Fruit fly (Drosophila melanogaster) whole organism, embryonic: ENCODE results near the gene CG15332.

Source experiments
- Atf3 ChIP-seq: fragments of 200-800 bp; sonication (Bioruptor generic); optimal IDR thresholded peaks from 3 replicates; lab custom pipeline; 2016; ENCODE audit warnings: missing biosample characterization, missing genetic modification characterization
- Bgb ChIP-seq: fragments of 200-800 bp; sonication (Bioruptor generic); IDR thresholded peaks from 2 replicates; pipeline ENCODE4 v1.3.6; 2022; ENCODE audit warnings: missing biosample characterization, missing genetic modification characterization; ENCODE audit not compliant: partially characterized antibody
- CG18011 ChIP-seq: fragments of 200-800 bp; sonication (Bioruptor generic); optimal IDR thresholded peaks from 2 replicates; lab custom pipeline; 2017; ENCODE audit warnings: missing biosample characterization, missing genetic modification characterization, mild to moderate bottlenecking, moderate library complexity, missing genotype
- CG31365 ChIP-seq: fragments of 200-800 bp; sonication (Bioruptor generic); optimal IDR thresholded peaks from 2 replicates; lab custom pipeline; 2018; ENCODE audit warnings: missing biosample characterization, mild to moderate bottlenecking, missing genetic modification characterization
- CG3163 ChIP-seq: fragments of 200-800 bp; sonication (Bioruptor generic); optimal IDR thresholded peaks from 3 replicates; lab custom pipeline; 2016; ENCODE audit warnings: missing biosample characterization, missing genetic modification characterization
- CG4360 ChIP-seq: fragments of 200-800 bp; sonication (Bioruptor generic); IDR thresholded peaks from 2 replicates; pipeline ENCODE4 v1.3.6; 2022; ENCODE audit warnings: missing biosample characterization, missing genetic modification characterization
- CG4404 ChIP-seq: fragments of 200-800 bp; sonication (Bioruptor generic); IDR thresholded peaks from 2 replicates; pipeline ENCODE4 v1.3.6; 2022; ENCODE audit warnings: missing biosample characterization, missing genetic modification characterization
- CG8388 ChIP-seq: fragments of 200-800 bp; sonication (Bioruptor generic); optimal IDR thresholded peaks from 2 replicates; lab custom pipeline; 2019; ENCODE audit warnings: missing biosample characterization, mild to moderate bottlenecking, missing genetic modification characterization, moderate library complexity
- CG8478 ChIP-seq: fragments of >200 bp; optimal IDR thresholded peaks from 2 replicates; lab custom pipeline; 2018
- Dfd ChIP-seq, 2 experiments: fragments of >200 bp; optimal IDR thresholded peaks; 2 replicates each; lab custom pipeline; 2017; ENCODE audit warnings: missing biosample characterization in 2 of 2, missing genetic modification characterization in 2 of 2
- HmgD ChIP-seq: fragments of 200-800 bp; sonication (Bioruptor generic); optimal IDR thresholded peaks from 3 replicates; lab custom pipeline; 2016; ENCODE audit warnings: missing biosample characterization, missing genetic modification characterization
- Max ChIP-seq: fragments of 200-800 bp; sonication (Bioruptor generic); optimal IDR thresholded peaks from 2 replicates; lab custom pipeline; 2016; ENCODE audit warnings: missing biosample characterization, mild to moderate bottlenecking, missing genetic modification characterization
- Neu2 ChIP-seq: fragments of 200-800 bp; sonication (Bioruptor generic); optimal IDR thresholded peaks from 3 replicates; lab custom pipeline; 2016; ENCODE audit warnings: missing biosample characterization, missing genetic modification characterization, borderline replicate concordance
- Scr ChIP-seq: fragments of 200-800 bp; sonication (Bioruptor generic); IDR thresholded peaks from 2 replicates; pipeline ENCODE4 v1.3.6; 2022; ENCODE audit warnings: missing biosample characterization, missing genetic modification characterization; ENCODE audit not compliant: partially characterized antibody
- Sry-β ChIP-seq: fragments of 200-800 bp; sonication (Bioruptor generic); optimal IDR thresholded peaks from 2 replicates; lab custom pipeline; 2018; ENCODE audit warnings: missing biosample characterization, mild to moderate bottlenecking, missing genetic modification characterization, moderate library complexity
- Trl ChIP-seq, 3 experiments: fragments of >200 bp in 2 of 3; fragments of 200-800 bp in 1 of 3; sonication (Bioruptor generic) in 1 of 3; optimal IDR thresholded peaks; 2 replicates in 1 of 3; 3 replicates in 2 of 3; lab custom pipeline; 2016 to 2017; ENCODE audit warnings: missing biosample characterization in 1 of 3, missing genetic modification characterization in 1 of 3
- aop ChIP-seq: fragments of 200-800 bp; sonication (Bioruptor generic); IDR thresholded peaks from 2 replicates; pipeline ENCODE4 v1.3.6; 2022; ENCODE audit warnings: missing biosample characterization, missing genetic modification characterization
- bsh ChIP-seq, 2 experiments: fragments of 200-800 bp; sonication (Bioruptor generic); optimal IDR thresholded peaks; 2 replicates each; lab custom pipeline; 2017 to 2018; ENCODE audit warnings: mild to moderate bottlenecking in 2 of 2, missing biosample characterization in 2 of 2, missing genetic modification characterization in 2 of 2, moderate library complexity in 1 of 2
- cas ChIP-seq: fragments of 200-800 bp; sonication (Bioruptor generic); IDR thresholded peaks from 2 replicates; pipeline ENCODE4 v1.3.6; 2022; ENCODE audit warnings: missing biosample characterization, missing genetic modification characterization
- cg ChIP-seq: fragments of 200-800 bp; sonication (Bioruptor generic); optimal IDR thresholded peaks from 3 replicates; lab custom pipeline; 2019; ENCODE audit warnings: missing biosample characterization, mild to moderate bottlenecking, missing genetic modification characterization, moderate library complexity
- chinmo ChIP-seq: fragments of 200-800 bp; sonication (Bioruptor generic); IDR thresholded peaks from 4 replicates; pipeline ENCODE4 v1.3.6; 2022; ENCODE audit warnings: missing biosample characterization, missing genetic modification characterization; ENCODE audit not compliant: partially characterized antibody
- chm ChIP-seq: fragments of 200-800 bp; sonication (Bioruptor generic); IDR thresholded peaks from 2 replicates; pipeline ENCODE4 v1.3.6; 2022; ENCODE audit warnings: missing biosample characterization, missing genetic modification characterization
- ci ChIP-seq: fragments of 200-800 bp; sonication (Bioruptor generic); IDR thresholded peaks from 3 replicates; pipeline ENCODE4 v1.3.6; 2022; ENCODE audit warnings: missing biosample characterization, missing genetic modification characterization
- dm ChIP-seq: fragments of 200-800 bp; sonication (Bioruptor generic); optimal IDR thresholded peaks from 3 replicates; lab custom pipeline; 2016; ENCODE audit warnings: missing biosample characterization, missing genetic modification characterization
- exex ChIP-seq: fragments of 200-800 bp; sonication (Bioruptor generic); optimal IDR thresholded peaks from 4 replicates; lab custom pipeline; 2018; ENCODE audit warnings: missing biosample characterization, mild to moderate bottlenecking, missing genetic modification characterization, moderate library complexity
- gcm ChIP-seq: fragments of 200-800 bp; sonication (Bioruptor generic); optimal IDR thresholded peaks from 2 replicates; lab custom pipeline; 2019; ENCODE audit warnings: missing biosample characterization, mild to moderate bottlenecking, missing genetic modification characterization, moderate library complexity
- ind ChIP-seq: fragments of 200-800 bp; sonication (Bioruptor generic); optimal IDR thresholded peaks from 3 replicates; lab custom pipeline; 2016; ENCODE audit warnings: missing biosample characterization, missing genetic modification characterization
- insv ChIP-seq, 2 experiments: fragments of 200-800 bp; sonication (Bioruptor generic); optimal IDR thresholded peaks; 3 replicates each; lab custom pipeline; 2016 to 2018; ENCODE audit warnings: missing biosample characterization in 2 of 2, missing genetic modification characterization in 2 of 2
- kni ChIP-seq: fragments of 200-800 bp; sonication (Bioruptor generic); optimal IDR thresholded peaks from 3 replicates; lab custom pipeline; 2017; ENCODE audit warnings: mild to moderate bottlenecking, missing biosample characterization, missing genetic modification reagents, missing genetic modification characterization
- lbe ChIP-seq: fragments of 200-800 bp; sonication (Bioruptor generic); optimal IDR thresholded peaks from 2 replicates; lab custom pipeline; 2016; ENCODE audit warnings: missing biosample characterization, mild to moderate bottlenecking, missing genetic modification characterization
- luna ChIP-seq: fragments of 200-800 bp; sonication (Bioruptor generic); optimal IDR thresholded peaks from 2 replicates; lab custom pipeline; 2016; ENCODE audit warnings: missing biosample characterization, missing genetic modification characterization
- nom ChIP-seq: fragments of 200-800 bp; sonication (Bioruptor generic); optimal IDR thresholded peaks from 2 replicates; lab custom pipeline; 2017; ENCODE audit warnings: missing biosample characterization, missing genetic modification characterization, mild to moderate bottlenecking, moderate library complexity, missing genetic modification reagents
- pho ChIP-seq: fragments of 200-800 bp; sonication (Bioruptor generic); optimal IDR thresholded peaks from 2 replicates; lab custom pipeline; 2016; ENCODE audit warnings: missing biosample characterization, missing genetic modification characterization
- repo ChIP-seq: fragments of 200-800 bp; sonication (Bioruptor generic); optimal IDR thresholded peaks from 2 replicates; lab custom pipeline; 2016; ENCODE audit warnings: missing biosample characterization, missing genetic modification characterization
- sqz ChIP-seq: fragments of 200-800 bp; sonication (Bioruptor generic); optimal IDR thresholded peaks from 3 replicates; lab custom pipeline; 2018; ENCODE audit warnings: missing biosample characterization, mild to moderate bottlenecking, missing genetic modification characterization
- stwl ChIP-seq: fragments of 200-800 bp; sonication (Bioruptor generic); optimal IDR thresholded peaks from 3 replicates; lab custom pipeline; 2018; ENCODE audit warnings: missing biosample characterization, mild to moderate bottlenecking, missing genetic modification characterization, moderate library complexity
- tin ChIP-seq: fragments of 200-800 bp; sonication (Bioruptor generic); optimal IDR thresholded peaks from 3 replicates; lab custom pipeline; 2016; ENCODE audit warnings: missing biosample characterization, missing genetic modification characterization

CG15332 gene

dm6 chrX:7930236-7931027, 25.4 kb downstream of the CG15332 start (continued):
- TF ChIP-seq Trl (optimal IDR thresholded peaks at IDR 0.05; lab: Kevin White, UChicago) (peak in 1 of 2 experiments; percentile 91), Trl (GFP tag; optimal IDR thresholded peaks at IDR 0.05; lab: Kevin White, UChicago) (no peak), insv (GFP tag; optimal IDR thresholded peaks at IDR 0.05; lab: Kevin White, UChicago) (no peak), Sry-β (no peak), nom (peak; percentile 76), kni (GFP tag; lab: Kevin White, UChicago) (peak; percentile 76)

- TF ChIP-seq luna (no peak), Dfd (GFP tag; optimal IDR thresholded peaks at IDR 0.05; lab: Kevin White, UChicago) (peak in 1 of 2 experiments; percentile 20), CG4404 (GFP tag; lab: Robert Waterston, UW) (no peak), sqz (no peak), exex (tag; lab: Kevin White, UChicago) (no peak), CG8388 (GFP tag; lab: Kevin White, UChicago) (no peak), dm (GFP tag; lab: Kevin White, UChicago) (no peak), lbe (GFP tag; lab: Kevin White, UChicago) (no peak), HmgD (GFP tag; lab: Kevin White, UChicago) (no peak), bsh (GFP tag; optimal IDR thresholded peaks at IDR 0.05; lab: Kevin White, UChicago) (no peak), pho (GFP tag; lab: Kevin White, UChicago) (no peak), ci (no peak), gcm (GFP tag; lab: Kevin White, UChicago) (no peak), chm (no peak), CG3163 (GFP tag; lab: Kevin White, UChicago) (no peak), CG31365 (tag; lab: Kevin White, UChicago) (peak; percentile 91), aop (no peak), Max (GFP tag; lab: Kevin White, UChicago) (no peak), Bgb (no peak), stwl (tag; lab: Kevin White, UChicago) (peak; percentile 8), tin (GFP tag; lab: Kevin White, UChicago) (no peak), cas (GFP tag; lab: Robert Waterston, UW) (no peak), Neu2 (GFP tag; lab: Kevin White, UChicago) (no peak), ind (no peak)
Measured at dm6 chrX:7924913-7925312, 30.9 kb downstream of the CG15332 start.

dm6 chrX:7923063-7923462, 32.7 kb downstream of the CG15332 start:
- 0 out of 4 replicates have a peak, but pooled peaks have one; percentile 37 for TF ChIP-seq chinmo
- TF ChIP-seq Dfd (GFP tag; optimal IDR thresholded peaks at IDR 0.05; lab: Kevin White, UChicago) = peak in 1 of 2 experiments; percentile 41
- TF ChIP-seq Scr = 0 out of 2 replicates have a peak, but pooled peaks have one; percentile 14
- peak; percentile 83 for TF ChIP-seq CG8478
- TF ChIP-seq repo (GFP tag; lab: Kevin White, UChicago) = no peak
- no peak for TF ChIP-seq CG18011 (GFP tag; lab: Kevin White, UChicago)
- peak; percentile 92 for TF ChIP-seq cg (GFP tag; lab: Kevin White, UChicago)
- no peak for TF ChIP-seq Atf3 (GFP tag; lab: Kevin White, UChicago)
- no peak for TF ChIP-seq CG4360
